Fruit fly (Drosophila melanogaster): ENCODE measurements around the gene CG10591.

DNA sequence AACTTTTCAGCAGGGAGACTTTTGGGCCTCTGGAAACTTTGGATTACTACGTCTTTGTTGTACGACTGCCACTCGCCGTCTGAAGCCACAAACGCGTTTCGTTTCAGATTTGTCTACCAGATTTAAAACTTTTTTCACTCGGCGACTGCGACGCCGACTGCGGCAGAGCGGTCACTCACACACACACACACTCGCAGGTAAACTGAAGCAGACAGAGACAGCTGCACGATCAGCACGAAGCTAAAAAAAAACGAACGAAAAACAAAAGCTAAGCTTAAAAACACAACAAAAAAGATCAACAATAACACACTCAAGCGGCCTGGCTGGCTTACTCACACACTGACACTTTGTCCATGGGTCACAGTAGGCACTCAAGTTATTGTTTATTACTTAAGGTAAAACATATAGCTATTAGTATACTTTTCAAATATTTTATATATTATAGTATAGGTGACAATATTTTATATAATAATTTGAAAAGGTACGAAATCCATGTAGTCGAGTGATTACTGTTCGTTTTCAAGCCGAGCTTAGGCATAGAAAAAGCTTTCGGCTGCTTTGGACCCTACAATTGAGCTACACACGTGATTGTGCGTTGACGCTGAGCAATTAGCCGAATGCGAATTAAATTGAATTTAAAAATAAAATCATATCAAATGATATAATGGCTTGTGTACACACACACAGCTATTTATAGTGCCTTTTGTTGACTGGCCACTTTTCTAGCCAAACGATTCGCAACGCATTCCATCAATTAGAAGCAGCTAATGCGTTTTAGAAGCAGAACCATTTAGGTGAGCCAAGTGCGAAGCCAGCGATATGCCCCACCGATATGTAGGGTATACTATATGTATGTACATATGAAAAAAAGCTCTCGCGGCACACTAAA, 22.0 kb downstream of the CG10591 start, which contains the start of gene Msr-110:
- TF ChIP-seq EcR (GFP tag; optimal IDR thresholded peaks at IDR 0.05), result peak; percentile 81
- peak; percentile 98 for TF ChIP-seq Pif1A (GFP tag; optimal IDR thresholded peaks at IDR 0.05)
- peak; percentile 89 for TF ChIP-seq CG15710 (tag; optimal IDR thresholded peaks at IDR 0.05)

Data from whole organism, pupa.